Worm (Caenorhabditis elegans) whole organism, L4 larva: ENCODE measurements around the gene met-2.

Experiments used
- Y5F2A.4 ChIP-seq: fragments of 200-800 bp; sonication (Bioruptor generic); optimal IDR thresholded peaks from 2 replicates; lab custom pipeline; 2018; ENCODE audit warnings: mild to moderate bottlenecking, missing genetic modification characterization, missing compliant biosample characterization
- ctbp-1 ChIP-seq: fragments of 200-800 bp; sonication (Bioruptor generic); IDR thresholded peaks from 2 replicates; pipeline ENCODE4 v1.3.6; 2022; ENCODE audit warnings: missing genetic modification reagents, missing genetic modification characterization, missing compliant biosample characterization
- snpc-4 ChIP-seq: fragments of 150-350 bp; optimal IDR thresholded peaks from 2 replicates; lab custom pipeline; 2014; ENCODE audit warnings: missing biosample characterization, missing genetic modification characterization

DNA sequence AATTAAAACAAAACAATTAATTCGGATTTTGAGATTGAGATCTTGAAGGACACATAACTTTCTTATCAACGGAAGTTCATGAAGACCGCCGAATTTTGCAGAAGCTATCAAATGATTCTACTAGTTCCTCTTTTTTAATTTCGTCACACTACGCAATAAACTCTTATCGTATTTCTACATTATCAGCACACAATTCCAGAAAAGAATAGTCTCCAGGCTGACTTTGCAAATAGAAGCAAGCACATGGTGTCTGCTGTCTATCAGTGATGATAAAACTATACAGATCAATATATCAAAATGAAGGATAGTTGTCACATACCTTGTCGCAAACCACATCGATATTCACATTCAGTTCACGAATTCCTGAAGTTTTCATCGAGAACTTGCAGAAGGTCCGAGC, 25.4 kb downstream of the met-2 start:
- TF ChIP-seq Y5F2A.4: no peak
- no peak for TF ChIP-seq snpc-4 (tag; lab: Kevin White, UChicago)
- TF ChIP-seq ctbp-1 (GFP tag; lab: Robert Waterston, UW): no peak
